Worm (Caenorhabditis elegans) whole organism, L1 larva: Measurements from ENCODE around the gene fbxa-158.

Experiments
- ceh-88 ChIP-seq: fragments of 200-800 bp; sonication (Bioruptor generic); IDR thresholded peaks from 2 replicates; pipeline ENCODE4 v1.3.6; 2022; ENCODE audit warnings: missing genetic modification characterization, missing compliant biosample characterization
- mdl-1 ChIP-seq, 2 experiments: fragments of 150-350 bp; optimal IDR thresholded peaks; 2 replicates each; lab custom pipeline; 2014 to 2017; ENCODE audit warnings: missing biosample characterization in 2 of 2, missing genetic modification characterization in 2 of 2, inconsistent platforms in 1 of 2
- xbp-1 ChIP-seq: sonication (generic microtip); optimal IDR thresholded peaks from 2 replicates; lab custom pipeline; 2016; ENCODE audit warnings: missing genetic modification characterization, missing compliant biosample characterization

- TF ChIP-seq xbp-1 (tag; lab: Kevin White, UChicago) (no peak), mdl-1 (tag; optimal IDR thresholded peaks at IDR 0.05; lab: Kevin White, UChicago) (no peak), ceh-88 (GFP tag; lab: Robert Waterston, UW) (no peak)
Measured at ce11 chrII:1601507-1601906, 19.6 kb downstream of the fbxa-158 start, which contains the start of gene bath-47.
